Fruit fly (Drosophila melanogaster): ENCODE data around the gene CG13056.

Gene CG13056

DNA sequence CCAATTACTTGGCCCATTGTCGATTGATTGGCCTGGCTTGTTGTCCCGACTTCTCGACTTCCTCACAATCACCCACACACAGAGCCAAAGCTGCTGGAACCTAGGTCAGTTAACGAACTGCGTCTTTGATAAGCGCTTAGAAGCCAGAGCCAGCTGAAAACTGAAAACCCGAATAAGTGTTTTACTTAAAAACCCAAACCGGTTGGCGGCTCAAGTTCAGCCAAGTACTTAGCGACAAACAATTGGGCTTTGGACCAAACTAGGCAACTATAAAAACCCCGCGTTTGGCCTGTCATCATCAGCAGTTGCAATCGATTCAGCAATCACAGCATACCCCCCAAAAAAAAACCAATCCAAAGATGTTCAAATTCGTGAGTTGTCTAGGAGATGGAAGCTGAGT lies 9.7 kb upstream of the CG13056 start, which contains the start of gene CG13059:
TSS of gene CG13059 (plus strand) at position 301 of the 400 bp plus-strand sequence.
- TF ChIP-seq Clk (GFP tag; optimal IDR thresholded peaks at IDR 0.05) (no peak), CG12768 (GFP tag; optimal IDR thresholded peaks at IDR 0.05) (no peak), kay (GFP tag; ENCODE audit: borderline replicate concordance) (no peak), cnc (optimal IDR thresholded peaks at IDR 0.05) (no peak), pad (GFP tag; optimal IDR thresholded peaks at IDR 0.05) (no peak), CG1620 (GFP tag; optimal IDR thresholded peaks at IDR 0.05) (no peak), toe (GFP tag; optimal IDR thresholded peaks at IDR 0.05) (no peak), Hr96 (GFP tag; optimal IDR thresholded peaks at IDR 0.05) (no peak), Mnt (GFP tag; optimal IDR thresholded peaks at IDR 0.05) (no peak), cic (GFP tag; optimal IDR thresholded peaks at IDR 0.05) (no peak)

DNA sequence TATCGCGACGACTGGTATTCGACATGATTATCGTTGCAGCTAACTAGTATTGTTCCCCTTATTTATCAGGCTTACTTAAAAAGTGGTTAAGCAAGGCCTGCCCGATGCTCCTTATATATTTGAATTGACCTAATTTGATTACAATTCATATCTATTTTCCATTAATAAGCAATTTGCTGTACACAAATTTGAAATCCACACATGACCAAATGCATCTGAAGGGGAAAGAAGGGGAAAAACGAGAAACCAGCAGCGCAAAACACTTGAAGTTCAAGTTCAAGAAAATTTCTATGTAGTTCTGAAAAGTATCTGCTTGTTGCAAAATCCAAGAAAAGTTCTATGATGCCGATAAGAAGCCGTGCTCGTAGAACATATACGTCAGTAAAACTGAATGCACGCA lies 6.5 kb upstream of the CG13056 start, which contains the start of the genes CG13040 and CG13039:
TSS of gene CG13040 (minus strand) at position 101 of the 400 bp plus-strand sequence.
TSS of gene CG13039 (minus strand) at position 106 of the 400 bp plus-strand sequence.
- TF ChIP-seq CG33017 (tag; optimal IDR thresholded peaks at IDR 0.05) (no peak), CG7101 (tag; optimal IDR thresholded peaks at IDR 0.05) (no peak), tj (GFP tag; optimal IDR thresholded peaks at IDR 0.05) (no peak), CG5204 (GFP tag; optimal IDR thresholded peaks at IDR 0.05) (no peak), Crg-1 (GFP tag; optimal IDR thresholded peaks at IDR 0.05) (no peak), CG1620 (GFP tag; optimal IDR thresholded peaks at IDR 0.05) (no peak), CG11617 (GFP tag; optimal IDR thresholded peaks at IDR 0.05) (no peak), CG12768 (GFP tag; optimal IDR thresholded peaks at IDR 0.05) (no peak), Mnt (GFP tag; optimal IDR thresholded peaks at IDR 0.05) (no peak), cic (GFP tag; optimal IDR thresholded peaks at IDR 0.05) (no peak), Clk (GFP tag; optimal IDR thresholded peaks at IDR 0.05) (no peak), CG14711 (tag; optimal IDR thresholded peaks at IDR 0.05) (no peak), kay (GFP tag; ENCODE audit: borderline replicate concordance) (no peak), toe (GFP tag; optimal IDR thresholded peaks at IDR 0.05) (no peak), pad (GFP tag; optimal IDR thresholded peaks at IDR 0.05) (no peak)

DNA sequence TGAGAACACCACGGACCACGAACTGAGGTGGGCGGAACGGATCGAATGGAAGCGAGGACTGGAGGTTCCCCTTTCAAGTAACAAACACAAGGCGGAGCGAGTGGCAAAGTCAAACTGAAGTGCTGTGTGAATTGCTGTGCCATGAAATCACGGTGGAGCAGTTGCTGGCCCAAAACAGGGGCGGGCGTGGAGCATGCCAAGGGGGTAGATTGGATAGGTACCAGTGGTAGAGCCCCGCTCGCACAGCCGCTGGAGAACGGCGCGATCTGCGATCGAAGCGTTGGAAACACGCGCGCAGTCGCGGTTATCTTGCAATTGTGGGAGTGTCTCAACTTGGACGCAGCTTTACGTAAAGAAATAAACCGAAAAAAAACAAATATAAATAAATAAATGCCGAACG lies 5.3 kb upstream of the CG13056 start, which contains the start of gene CG13038:
TSS of gene CG13038 (minus strand) at position 118 of the 400 bp plus-strand sequence.
- TF ChIP-seq tj (GFP tag; optimal IDR thresholded peaks at IDR 0.05), result no peak
- TF ChIP-seq Mnt (GFP tag; optimal IDR thresholded peaks at IDR 0.05), result no peak
- TF ChIP-seq CG1620 (GFP tag; optimal IDR thresholded peaks at IDR 0.05), result no peak
- no peak for TF ChIP-seq CG12768 (GFP tag; optimal IDR thresholded peaks at IDR 0.05)
- TF ChIP-seq pad (GFP tag; optimal IDR thresholded peaks at IDR 0.05), result no peak
- TF ChIP-seq toe (GFP tag; optimal IDR thresholded peaks at IDR 0.05), result no peak
- no peak for TF ChIP-seq Clk (GFP tag; optimal IDR thresholded peaks at IDR 0.05)

DNA sequence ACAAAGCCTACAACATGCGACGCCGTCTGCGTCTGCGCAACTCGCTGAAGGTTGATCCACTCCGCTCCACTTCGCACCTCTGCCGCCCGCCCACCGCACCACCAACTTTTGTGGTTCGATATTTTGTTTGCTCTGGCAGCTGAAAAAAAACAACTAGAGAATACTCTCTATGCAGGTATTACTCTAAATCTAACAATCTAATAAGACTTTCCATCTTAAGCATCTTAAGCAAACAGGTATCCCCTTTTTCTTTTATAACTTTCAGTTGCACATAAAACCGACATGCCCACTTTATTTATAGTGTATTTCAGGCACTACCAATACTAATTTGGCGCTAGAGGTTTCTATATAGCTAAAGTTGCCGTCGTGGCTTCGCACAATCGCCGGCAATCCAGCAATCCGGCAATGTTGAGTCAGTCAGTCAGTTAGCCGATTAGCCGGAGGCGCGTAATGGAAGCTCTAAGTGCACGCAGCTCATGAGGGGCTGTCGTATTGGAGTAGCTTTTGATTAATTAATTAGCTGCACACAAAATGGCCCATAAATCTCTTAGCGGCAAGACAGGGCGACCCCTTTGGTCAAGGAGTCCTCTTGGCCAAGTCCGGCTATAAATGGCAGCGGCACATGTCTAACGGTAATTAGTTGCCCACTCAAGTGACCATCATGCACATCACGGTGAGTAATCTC lies 4.8 kb upstream of the CG13056 start, which contains the start of gene CG13058:
TSS of gene CG13058 (plus strand) at position 635 of the 685 bp plus-strand sequence.
- TF ChIP-seq toe (GFP tag; optimal IDR thresholded peaks at IDR 0.05), result no peak

DNA sequence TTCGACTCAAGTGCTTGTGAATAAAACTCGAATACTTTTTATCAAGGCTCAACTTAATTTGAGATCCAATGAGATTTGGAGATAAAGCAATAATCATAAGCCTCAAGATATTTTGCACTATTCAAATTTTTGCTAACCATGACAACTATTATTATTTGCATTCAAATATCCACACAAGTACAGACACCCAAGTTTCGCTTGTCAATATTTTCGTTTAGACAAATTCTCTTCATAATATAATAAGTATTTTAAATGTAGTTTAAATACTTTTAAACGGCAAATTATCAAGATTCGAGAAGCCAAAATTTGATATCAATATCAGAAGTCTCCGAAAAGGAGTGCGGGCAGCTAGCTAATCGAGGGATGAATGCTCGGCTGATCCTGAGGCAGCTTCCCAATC lies 3.6 kb upstream of the CG13056 start, which contains the start of gene CG33061:
TSS of gene CG33061 (plus strand) at position 301 of the 400 bp plus-strand sequence.
- no peak for TF ChIP-seq bab1 (GFP tag; optimal IDR thresholded peaks at IDR 0.05)
- no peak for TF ChIP-seq Mnt (GFP tag; optimal IDR thresholded peaks at IDR 0.05)
- no peak for TF ChIP-seq cnc (optimal IDR thresholded peaks at IDR 0.05)
- no peak for TF ChIP-seq kay (GFP tag; ENCODE audit: borderline replicate concordance)
- no peak for TF ChIP-seq Hr96 (GFP tag; optimal IDR thresholded peaks at IDR 0.05)
- no peak for TF ChIP-seq ovo (GFP tag; optimal IDR thresholded peaks at IDR 0.05)
- no peak for TF ChIP-seq cic (GFP tag; optimal IDR thresholded peaks at IDR 0.05)
- no peak for TF ChIP-seq CG5204 (GFP tag; optimal IDR thresholded peaks at IDR 0.05)
- no peak for TF ChIP-seq Clk (GFP tag; optimal IDR thresholded peaks at IDR 0.05)
- TF ChIP-seq CG12768 (GFP tag; optimal IDR thresholded peaks at IDR 0.05), result no peak
- no peak for TF ChIP-seq CG33017 (tag; optimal IDR thresholded peaks at IDR 0.05)
- TF ChIP-seq CG14711 (tag; optimal IDR thresholded peaks at IDR 0.05), result no peak
- no peak for TF ChIP-seq CG7045 (GFP tag; optimal IDR thresholded peaks at IDR 0.05)
- no peak for TF ChIP-seq CG7101 (tag; optimal IDR thresholded peaks at IDR 0.05)
- TF ChIP-seq pad (GFP tag; optimal IDR thresholded peaks at IDR 0.05), result no peak
- no peak for TF ChIP-seq CG11617 (GFP tag; optimal IDR thresholded peaks at IDR 0.05)

DNA sequence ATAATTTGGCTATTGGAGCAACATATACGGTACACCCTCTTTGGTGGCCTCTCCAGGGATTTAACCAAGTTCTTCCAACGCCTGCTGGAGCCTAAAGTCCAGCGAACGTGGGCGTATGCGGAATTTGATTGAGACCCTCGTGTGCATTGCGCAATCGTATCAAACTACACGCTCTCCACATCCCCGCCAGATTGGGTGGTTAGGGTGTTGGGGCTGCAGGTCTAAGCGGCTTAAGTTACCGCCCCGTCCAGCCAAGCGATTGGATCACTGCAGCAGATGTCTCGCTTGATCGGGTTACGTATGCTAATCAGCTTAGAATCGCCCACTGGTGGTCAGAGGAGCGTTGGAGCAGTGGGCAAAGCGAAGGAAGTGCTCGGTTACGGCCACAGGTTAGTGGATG lies 2.4 kb upstream of the CG13056 start, which contains the start of gene CG33060:
TSS of gene CG33060 (plus strand) at position 301 of the 400 bp plus-strand sequence.
- no peak for TF ChIP-seq CG7101 (tag; optimal IDR thresholded peaks at IDR 0.05)
- no peak for TF ChIP-seq CG11617 (GFP tag; optimal IDR thresholded peaks at IDR 0.05)
- no peak for TF ChIP-seq kay (GFP tag; ENCODE audit: borderline replicate concordance)
- no peak for TF ChIP-seq toe (GFP tag; optimal IDR thresholded peaks at IDR 0.05)
- no peak for TF ChIP-seq pad (GFP tag; optimal IDR thresholded peaks at IDR 0.05)
- TF ChIP-seq CG5204 (GFP tag; optimal IDR thresholded peaks at IDR 0.05), result no peak

DNA sequence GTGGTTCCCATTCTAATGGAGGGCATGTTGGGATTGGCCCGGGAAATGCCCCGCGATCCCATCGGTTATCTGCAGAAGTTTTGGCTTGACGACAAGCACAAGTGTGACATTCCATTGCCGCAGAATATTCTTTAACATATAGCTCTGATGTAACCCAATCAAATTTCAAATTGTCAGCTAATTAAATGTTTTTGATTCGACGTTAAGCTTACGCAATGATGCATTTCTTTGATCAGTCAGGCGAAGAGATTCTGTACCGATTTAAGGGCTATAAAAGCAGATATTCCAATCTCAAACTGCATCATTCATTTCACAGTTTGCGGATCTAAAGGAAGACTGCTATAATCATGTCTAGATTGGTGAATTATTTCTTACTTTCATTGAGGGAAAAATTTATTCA lies 1.5 kb upstream of the CG13056 start, which contains the start of gene retinin:
TSS of gene retinin (plus strand) at position 301 of the 400 bp plus-strand sequence.
- TF ChIP-seq ovo (GFP tag; optimal IDR thresholded peaks at IDR 0.05) (no peak), CG14711 (tag; optimal IDR thresholded peaks at IDR 0.05) (no peak), Mnt (GFP tag; optimal IDR thresholded peaks at IDR 0.05) (no peak), cic (GFP tag; optimal IDR thresholded peaks at IDR 0.05) (no peak), kay (GFP tag; ENCODE audit: borderline replicate concordance) (no peak), CG7045 (GFP tag; optimal IDR thresholded peaks at IDR 0.05) (no peak)
